Fruit fly (Drosophila melanogaster): ENCODE measurements around the gene TfIIA-L.

TfIIA-L gene

dm6 chr3R:27273118-27274062 lies 22.5 kb downstream of the TfIIA-L start, which contains the start of gene CG5934 (continued):
- TF ChIP-seq ham (GFP tag; IDR thresholded peaks at IDR 0.05) (no peak), CG12299 (tag; optimal IDR thresholded peaks at IDR 0.05) (no peak), br (optimal IDR thresholded peaks at IDR 0.05) (no peak), Abd-B (GFP tag; optimal IDR thresholded peaks at IDR 0.05) (peak; percentile 32), CG32532 (GFP tag; IDR thresholded peaks at IDR 0.05) (no peak), CG3065 (GFP tag; optimal IDR thresholded peaks at IDR 0.05) (no peak), sug (tag; optimal IDR thresholded peaks at IDR 0.05) (peak; percentile 26), CG10209 (GFP tag; optimal IDR thresholded peaks at IDR 0.05) (no peak), Lim3 (GFP tag; IDR thresholded peaks at IDR 0.05) (no peak), dmrt11E (tag; optimal IDR thresholded peaks at IDR 0.05) (no peak), run (tag; optimal IDR thresholded peaks at IDR 0.05) (no peak), tap (tag; optimal IDR thresholded peaks at IDR 0.05) (peak; percentile 3), CG7839 (tag; optimal IDR thresholded peaks at IDR 0.05) (peak; percentile 21), nerfin-1 (tag; optimal IDR thresholded peaks at IDR 0.05) (no peak), bigmax (GFP tag; optimal IDR thresholded peaks at IDR 0.05) (no peak), ERR (GFP tag; optimal IDR thresholded peaks at IDR 0.05) (no peak), CG15601 (tag; optimal IDR thresholded peaks at IDR 0.05) (no peak), Sin3A (optimal IDR thresholded peaks at IDR 0.05) (peak; percentile 33), knrl (GFP tag; IDR thresholded peaks at IDR 0.05; ENCODE audit: partially characterized antibody) (no peak), CG6654 (GFP tag; optimal IDR thresholded peaks at IDR 0.05) (no peak), crol (GFP tag; IDR thresholded peaks at IDR 0.05) (no peak), CG12744 (GFP tag; optimal IDR thresholded peaks at IDR 0.05) (no peak), E2f2 (GFP tag; IDR thresholded peaks at IDR 0.05) (peak; percentile 62), abd-A (tag; optimal IDR thresholded peaks at IDR 0.05) (no peak), emc (GFP tag; optimal IDR thresholded peaks at IDR 0.05) (no peak), CG2678 (tag; optimal IDR thresholded peaks at IDR 0.05) (no peak), dmrt99B (tag; optimal IDR thresholded peaks at IDR 0.05) (no peak), HLHmδ (GFP tag; optimal IDR thresholded peaks at IDR 0.05) (no peak), jing (GFP tag; optimal IDR thresholded peaks at IDR 0.05) (no peak), CG17612 (GFP tag; IDR thresholded peaks at IDR 0.05) (no peak), CG5953 (GFP tag; IDR thresholded peaks at IDR 0.05) (no peak), danr (GFP tag; IDR thresholded peaks at IDR 0.05) (no peak), usp (GFP tag; optimal IDR thresholded peaks at IDR 0.05) (no peak), da (GFP tag; optimal IDR thresholded peaks at IDR 0.05) (no peak), CG15269 (tag; optimal IDR thresholded peaks at IDR 0.05) (no peak), CG2889 (GFP tag; IDR thresholded peaks at IDR 0.05) (no peak), CG6272 (GFP tag; IDR thresholded peaks at IDR 0.05) (no peak), CG14710 (tag; optimal IDR thresholded peaks at IDR 0.05) (peak; percentile 39), Doc3 (GFP tag; IDR thresholded peaks at IDR 0.05; ENCODE audit: partially characterized antibody) (no peak), trem (tag; optimal IDR thresholded peaks at IDR 0.05) (peak; percentile 49), amos (GFP tag; IDR thresholded peaks at IDR 0.05; ENCODE audit: partially characterized antibody) (peak; percentile 25; the same call in 1 of the 2 replicates), peb (GFP tag; IDR thresholded peaks at IDR 0.05) (no peak), hth (optimal IDR thresholded peaks at IDR 0.05) (no peak), chinmo (GFP tag; IDR thresholded peaks at IDR 0.05; ENCODE audit: partially characterized antibody) (no peak), dpn (GFP tag; optimal IDR thresholded peaks at IDR 0.05) (peak in 1 of 2 experiments; percentile 32), fd96Cb (tag; optimal IDR thresholded peaks at IDR 0.05) (no peak), HLH3B (GFP tag; IDR thresholded peaks at IDR 0.05) (no peak), CG10565 (GFP tag; optimal IDR thresholded peaks at IDR 0.05) (no peak), Awh (GFP tag; IDR thresholded peaks at IDR 0.05) (no peak), CG10959 (GFP tag; IDR thresholded peaks at IDR 0.05) (no peak)

All from whole organism, embryonic.